Worm (Caenorhabditis elegans): ENCODE data around the gene rap-1.

- TF ChIP-seq him-1 (tag; optimal IDR thresholded peaks at IDR 0.05), result no peak
- TF ChIP-seq dao-5 (tag; optimal IDR thresholded peaks at IDR 0.05), result no peak
Observed at ce11 chrIV:8888525-8889026, 30.1 kb downstream of the rap-1 start, which contains the start of gene oma-1.

Measured in whole organism, L4/young adult.